Fruit fly (Drosophila melanogaster) whole organism, wandering third instar larva: Measurements from ENCODE around the gene CG7560.

Experiments used
- Abd-B ChIP-seq: fragments of >200 bp; optimal IDR thresholded peaks from 2 replicates; lab custom pipeline; 2017; ENCODE audit warnings: missing biosample characterization, missing genetic modification characterization
- CG32264 ChIP-seq: fragments of 200-800 bp; sonication (Bioruptor generic); optimal IDR thresholded peaks from 2 replicates; lab custom pipeline; 2016; ENCODE audit warnings: missing biosample characterization, missing genetic modification characterization
- CG9705 ChIP-seq: fragments of 200-800 bp; sonication (Bioruptor generic); optimal IDR thresholded peaks from 2 replicates; lab custom pipeline; 2018; ENCODE audit warnings: missing biosample characterization, mild to moderate bottlenecking, missing genetic modification characterization
- CrebA ChIP-seq: fragments of 200-800 bp; sonication (Bioruptor generic); optimal IDR thresholded peaks from 2 replicates; lab custom pipeline; 2016; ENCODE audit warnings: missing biosample characterization, mild to moderate bottlenecking, missing genetic modification characterization, borderline replicate concordance
- Dfd ChIP-seq: fragments of >200 bp; optimal IDR thresholded peaks from 2 replicates; lab custom pipeline; 2017; ENCODE audit warnings: missing biosample characterization, missing genetic modification characterization
- Dif ChIP-seq: fragments of 200-275, 200-300 bp; sonication (Bioruptor generic); optimal IDR thresholded peaks from 2 replicates; lab custom pipeline; 2018; ENCODE audit warnings: missing biosample characterization, missing genetic modification characterization; ENCODE audit not compliant: partially characterized antibody
- GATAd ChIP-seq: sonication (Bioruptor generic); optimal IDR thresholded peaks from 2 replicates; lab custom pipeline; 2016; ENCODE audit warnings: missing biosample characterization, missing genetic modification characterization
- HLH106 ChIP-seq: fragments of 200-800 bp; optimal IDR thresholded peaks from 3 replicates; lab custom pipeline; 2019; ENCODE audit warnings: missing biosample characterization, mild to moderate bottlenecking, missing genetic modification characterization, moderate library complexity
- Hnf4 ChIP-seq: fragments of 200-800 bp; sonication (Bioruptor generic); optimal IDR thresholded peaks from 2 replicates; lab custom pipeline; 2016; ENCODE audit warnings: missing biosample characterization, mild to moderate bottlenecking, missing genetic modification characterization
- Hr78 ChIP-seq: fragments of >200 bp; optimal IDR thresholded peaks from 2 replicates; lab custom pipeline; 2017; ENCODE audit warnings: missing biosample characterization, missing genetic modification characterization
- Hr83 ChIP-seq: fragments of 200-300 bp; sonication (Bioruptor generic); optimal IDR thresholded peaks from 2 replicates; lab custom pipeline; 2016; ENCODE audit warnings: missing biosample characterization, mild to moderate bottlenecking, missing genetic modification characterization, moderate library complexity; ENCODE audit not compliant: poor library complexity, severe bottlenecking
- Jra ChIP-seq: sonication (Bioruptor generic); optimal IDR thresholded peaks from 2 replicates; lab custom pipeline; 2016; ENCODE audit warnings: missing biosample characterization, missing genetic modification characterization
- Mio ChIP-seq: sonication (Bioruptor generic); optimal IDR thresholded peaks from 2 replicates; lab custom pipeline; 2016; ENCODE audit warnings: missing biosample characterization, missing genetic modification characterization
- Myc ChIP-seq: fragments of >200 bp; optimal IDR thresholded peaks from 2 replicates; lab custom pipeline; 2017
- N ChIP-seq: fragments of >200 bp; optimal IDR thresholded peaks from 2 replicates; lab custom pipeline; 2018; ENCODE audit warnings: missing biosample characterization, missing external identifiers, missing genetic modification characterization
- OdsH ChIP-seq: fragments of 200-800 bp; sonication (Bioruptor generic); optimal IDR thresholded peaks from 2 replicates; lab custom pipeline; 2016; ENCODE audit warnings: missing biosample characterization, mild to moderate bottlenecking, missing genetic modification characterization
- Rel ChIP-seq, 2 experiments: fragments of 200-800 bp; sonication (Bioruptor generic) in 1 of 2; optimal IDR thresholded peaks; 2 replicates in 1 of 2; 3 replicates in 1 of 2; lab custom pipeline; 2016 to 2019; ENCODE audit warnings: mild to moderate bottlenecking in 2 of 2, missing biosample characterization in 2 of 2, missing genetic modification characterization in 2 of 2, moderate library complexity in 1 of 2
- Sp1 ChIP-seq: fragments of 200-800 bp; sonication (Bioruptor generic); optimal IDR thresholded peaks from 3 replicates; lab custom pipeline; 2019; ENCODE audit warnings: missing biosample characterization, mild to moderate bottlenecking, missing genetic modification characterization, moderate library complexity
- Vsx2 ChIP-seq: fragments of 200-300, 225-300 bp; sonication (Bioruptor generic); optimal IDR thresholded peaks from 2 replicates; lab custom pipeline; 2018; ENCODE audit warnings: missing biosample characterization, missing genetic modification characterization; ENCODE audit not compliant: partially characterized antibody
- br ChIP-seq: fragments of 200-800 bp; sonication (Bioruptor generic); optimal IDR thresholded peaks from 2 replicates; lab custom pipeline; 2016; ENCODE audit warnings: missing biosample characterization, missing genetic modification characterization
- dl ChIP-seq, 2 experiments: fragments of 175-275, 200-275 bp in 1 of 2; fragments of 200-275 bp in 1 of 2; sonication (Bioruptor generic); optimal IDR thresholded peaks; lab custom pipeline; 2018; ENCODE audit warnings: mild to moderate bottlenecking in 2 of 2, missing biosample characterization in 2 of 2, missing genetic modification characterization in 2 of 2, moderate library complexity in 2 of 2; ENCODE audit not compliant: partially characterized antibody in 2 of 2, insufficient read depth in 1 of 2
- dmrt93B ChIP-seq: fragments of 200-800 bp; sonication (Bioruptor generic); optimal IDR thresholded peaks from 2 replicates; lab custom pipeline; 2018; ENCODE audit warnings: missing biosample characterization, mild to moderate bottlenecking, missing genetic modification characterization
- ey ChIP-seq: fragments of 200-800 bp; sonication (Bioruptor generic); optimal IDR thresholded peaks from 2 replicates; lab custom pipeline; 2016; ENCODE audit warnings: missing biosample characterization, missing genetic modification characterization
- foxo ChIP-seq, 2 experiments: fragments of 200-800 bp; sonication (Bioruptor generic); optimal IDR thresholded peaks; 2 replicates in 1 of 2; 3 replicates in 1 of 2; lab custom pipeline; 2016 to 2017; ENCODE audit warnings: missing biosample characterization in 2 of 2, missing genetic modification characterization in 2 of 2
- fru ChIP-seq: fragments of 200-800 bp; sonication (Bioruptor generic); optimal IDR thresholded peaks from 3 replicates; lab custom pipeline; 2016; ENCODE audit warnings: missing biosample characterization, mild to moderate bottlenecking, missing genetic modification characterization
- h ChIP-seq: fragments of 200-800 bp; sonication (Bioruptor generic); optimal IDR thresholded peaks from 3 replicates; lab custom pipeline; 2016; ENCODE audit warnings: missing biosample characterization, mild to moderate bottlenecking, missing genetic modification characterization
- jim ChIP-seq: fragments of 175-275, 200-325 bp; sonication (Bioruptor generic); optimal IDR thresholded peaks from 2 replicates; lab custom pipeline; 2016; ENCODE audit warnings: missing biosample characterization, mild to moderate bottlenecking, missing genetic modification characterization
- psq ChIP-seq: fragments of 200-800 bp; sonication (Bioruptor generic); optimal IDR thresholded peaks from 3 replicates; lab custom pipeline; 2017; ENCODE audit warnings: missing biosample characterization, mild to moderate bottlenecking, missing genetic modification characterization, moderate library complexity
- rgr ChIP-seq: fragments of 200-800 bp; sonication (Bioruptor generic); optimal IDR thresholded peaks from 3 replicates; lab custom pipeline; 2016; ENCODE audit warnings: missing biosample characterization, mild to moderate bottlenecking, missing genetic modification characterization
- tai ChIP-seq: sonication (Bioruptor generic); optimal IDR thresholded peaks from 2 replicates; lab custom pipeline; 2016; ENCODE audit warnings: missing biosample characterization, missing genetic modification characterization
- usp ChIP-seq: fragments of >200 bp; optimal IDR thresholded peaks from 2 replicates; lab custom pipeline; 2017; ENCODE audit warnings: missing biosample characterization, missing genetic modification characterization
- woc ChIP-seq: sonication (Bioruptor generic); optimal IDR thresholded peaks from 2 replicates; lab custom pipeline; 2016; ENCODE audit warnings: missing biosample characterization, mild to moderate bottlenecking, missing genetic modification characterization

CG7560 gene

dm6 chr3L:11406535-11407201 lies 18.3 kb upstream of the CG7560 start:
- TF ChIP-seq Rel (GFP tag; optimal IDR thresholded peaks at IDR 0.05; lab: Kevin White, UChicago): no peak
- peak; percentile 42 for TF ChIP-seq Rel (tag; optimal IDR thresholded peaks at IDR 0.05; lab: Kevin White, UChicago)
- peak; percentile 13 for TF ChIP-seq Dif (GFP tag; lab: Kevin White, UChicago)
- TF ChIP-seq N (GFP tag; lab: Kevin White, UChicago): no peak
- peak in 1 of 2 experiments; percentile 14 for TF ChIP-seq dl (GFP tag; optimal IDR thresholded peaks at IDR 0.05; lab: Kevin White, UChicago; ENCODE audit: insufficient read depth in 1 of 2, partially characterized antibody in 2 of 2)
- no peak for TF ChIP-seq tai
- TF ChIP-seq Vsx2 (GFP tag; lab: Kevin White, UChicago): peak; percentile 10

- TF ChIP-seq ey (GFP tag; lab: Kevin White, UChicago): peak; percentile 25
- TF ChIP-seq h (GFP tag; lab: Kevin White, UChicago): peak; percentile 42
- peak; percentile 38 for TF ChIP-seq Sp1
- TF ChIP-seq tai: peak; percentile 21
- TF ChIP-seq dmrt93B (GFP tag; lab: Kevin White, UChicago): no peak
- no peak for TF ChIP-seq Jra
- TF ChIP-seq rgr (GFP tag; lab: Kevin White, UChicago): peak; percentile 5
- TF ChIP-seq fru (GFP tag; lab: Kevin White, UChicago): no peak
- no peak for TF ChIP-seq Rel (GFP tag; optimal IDR thresholded peaks at IDR 0.05; lab: Kevin White, UChicago)
- TF ChIP-seq Rel (tag; optimal IDR thresholded peaks at IDR 0.05; lab: Kevin White, UChicago): no peak
- TF ChIP-seq Dfd (GFP tag; lab: Kevin White, UChicago): no peak
- no peak for TF ChIP-seq usp (GFP tag; lab: Kevin White, UChicago)
- TF ChIP-seq Myc: no peak
- no peak for TF ChIP-seq jim (GFP tag; lab: Kevin White, UChicago)
- TF ChIP-seq HLH106 (tag; lab: Kevin White, UChicago): peak; percentile 36
- TF ChIP-seq Hnf4: no peak
- TF ChIP-seq OdsH (GFP tag; lab: Kevin White, UChicago): peak; percentile 56
- peak in 1 of 2 experiments; percentile 50 for TF ChIP-seq foxo (GFP tag; optimal IDR thresholded peaks at IDR 0.05; lab: Kevin White, UChicago)
- no peak for TF ChIP-seq Mio (GFP tag; lab: Kevin White, UChicago)
- TF ChIP-seq CG32264 (GFP tag; lab: Kevin White, UChicago): no peak
- no peak for TF ChIP-seq CrebA (GFP tag; lab: Kevin White, UChicago)
- TF ChIP-seq woc (GFP tag; lab: Kevin White, UChicago): peak; percentile 8
- TF ChIP-seq psq (GFP tag; lab: Kevin White, UChicago): peak; percentile 32
- no peak for TF ChIP-seq GATAd (GFP tag; lab: Kevin White, UChicago)
- no peak for TF ChIP-seq Hr78 (GFP tag; lab: Kevin White, UChicago)
Measured at dm6 chr3L:11407202-11407829, 17.6 kb upstream of the CG7560 start.

- TF ChIP-seq h (GFP tag; lab: Kevin White, UChicago): peak; percentile 8
- TF ChIP-seq tai: no peak
- peak in 1 of 2 experiments; percentile 9 for TF ChIP-seq foxo (GFP tag; optimal IDR thresholded peaks at IDR 0.05; lab: Kevin White, UChicago)
- no peak for TF ChIP-seq Abd-B (GFP tag; lab: Kevin White, UChicago)
Measured at dm6 chr3L:11408282-11409047, 16.5 kb upstream of the CG7560 start.

- TF ChIP-seq CG9705 (GFP tag; lab: Kevin White, UChicago) (no peak), br (GFP tag; lab: Kevin White, UChicago) (no peak), Hr83 (no peak), rgr (GFP tag; lab: Kevin White, UChicago) (no peak), Rel (GFP tag; optimal IDR thresholded peaks at IDR 0.05; lab: Kevin White, UChicago) (no peak), Rel (tag; optimal IDR thresholded peaks at IDR 0.05; lab: Kevin White, UChicago) (no peak), HLH106 (tag; lab: Kevin White, UChicago) (no peak), usp (GFP tag; lab: Kevin White, UChicago) (no peak), Dfd (GFP tag; lab: Kevin White, UChicago) (no peak), GATAd (GFP tag; lab: Kevin White, UChicago) (no peak), OdsH (GFP tag; lab: Kevin White, UChicago) (no peak), dmrt93B (GFP tag; lab: Kevin White, UChicago) (no peak), jim (GFP tag; lab: Kevin White, UChicago) (no peak), Vsx2 (GFP tag; lab: Kevin White, UChicago) (no peak), Hnf4 (no peak), tai (no peak), h (GFP tag; lab: Kevin White, UChicago) (no peak)
Measured at dm6 chr3L:11410505-11410904, 14.5 kb upstream of the CG7560 start.
